Fruit fly (Drosophila melanogaster) whole organism, embryonic: ENCODE results near the gene Mtp.

Source experiments
- CG10274 ChIP-seq: fragments of 200-800 bp; sonication (Bioruptor generic); optimal IDR thresholded peaks from 3 replicates; lab custom pipeline; 2017; ENCODE audit warnings: missing biosample characterization, mild to moderate bottlenecking, missing genetic modification characterization
- CG10979 ChIP-seq: fragments of 200-800 bp; sonication (Bioruptor generic); optimal IDR thresholded peaks from 2 replicates; lab custom pipeline; 2018; ENCODE audit warnings: missing biosample characterization, mild to moderate bottlenecking, missing genetic modification characterization, moderate library complexity
- CG11247 ChIP-seq: fragments of 200-800 bp; sonication (Bioruptor generic); IDR thresholded peaks from 2 replicates; pipeline ENCODE4 v1.3.6; 2022; ENCODE audit warnings: missing biosample characterization, missing genetic modification characterization
- CG1233 ChIP-seq: fragments of 200-800 bp; sonication (Bioruptor generic); optimal IDR thresholded peaks from 4 replicates; lab custom pipeline; 2018; ENCODE audit warnings: missing biosample characterization, mild to moderate bottlenecking, missing genetic modification characterization
- CG15479 ChIP-seq: fragments of 200-800 bp; sonication (Bioruptor generic); optimal IDR thresholded peaks from 3 replicates; lab custom pipeline; 2019; ENCODE audit warnings: missing biosample characterization, mild to moderate bottlenecking, missing genetic modification characterization, moderate library complexity
- CG15514 ChIP-seq: fragments of 200-800 bp; sonication (Bioruptor generic); optimal IDR thresholded peaks from 3 replicates; lab custom pipeline; 2017; ENCODE audit warnings: missing biosample characterization, missing genetic modification characterization, mild to moderate bottlenecking, moderate library complexity, missing genetic modification reagents
- CG1603 ChIP-seq: fragments of 200-800 bp; sonication (Bioruptor generic); optimal IDR thresholded peaks from 2 replicates; lab custom pipeline; 2019; ENCODE audit warnings: missing biosample characterization, mild to moderate bottlenecking, missing genetic modification characterization, moderate library complexity
- CG17328 ChIP-seq: fragments of 200-800 bp; sonication (Bioruptor generic); IDR thresholded peaks from 2 replicates; pipeline ENCODE4 v1.3.6; 2022; ENCODE audit warnings: missing biosample characterization, missing genetic modification characterization
- CG17361 ChIP-seq: fragments of 200-800 bp; sonication (Bioruptor generic); IDR thresholded peaks from 3 replicates; pipeline ENCODE4 v1.3.6; 2022; ENCODE audit warnings: missing biosample characterization, missing genetic modification characterization
- CG2120 ChIP-seq: fragments of 200-800 bp; sonication (Bioruptor generic); optimal IDR thresholded peaks from 3 replicates; lab custom pipeline; 2016; ENCODE audit warnings: missing biosample characterization, missing genetic modification characterization
- CG2129 ChIP-seq: fragments of 200-800 bp; sonication (Bioruptor generic); IDR thresholded peaks from 2 replicates; pipeline ENCODE4 v1.3.6; 2022; ENCODE audit warnings: missing biosample characterization, missing genetic modification characterization; ENCODE audit not compliant: partially characterized antibody
- CG2889 ChIP-seq: fragments of 200-800 bp; sonication (Bioruptor generic); IDR thresholded peaks from 3 replicates; pipeline ENCODE4 v1.3.6; 2022; ENCODE audit warnings: missing biosample characterization, missing genetic modification characterization
- CG31224 ChIP-seq: fragments of 200-800 bp; sonication (Bioruptor generic); IDR thresholded peaks from 2 replicates; pipeline ENCODE4 v1.3.6; 2022; ENCODE audit warnings: missing biosample characterization, missing genetic modification characterization
- CG31388 ChIP-seq: fragments of 200-800 bp; sonication (Bioruptor generic); optimal IDR thresholded peaks from 2 replicates; lab custom pipeline; 2016; ENCODE audit warnings: missing biosample characterization, missing genetic modification characterization
- CG4424 ChIP-seq: fragments of 200-800 bp; sonication (Bioruptor generic); optimal IDR thresholded peaks from 3 replicates; lab custom pipeline; 2016; ENCODE audit warnings: missing biosample characterization, missing genetic modification characterization
- CG6175 ChIP-seq: fragments of 200-800 bp; sonication (Bioruptor generic); IDR thresholded peaks from 3 replicates; pipeline ENCODE4 v1.3.6; 2022; ENCODE audit warnings: missing biosample characterization, missing genetic modification characterization
- CG6272 ChIP-seq: fragments of 200-800 bp; sonication (Bioruptor generic); IDR thresholded peaks from 2 replicates; pipeline ENCODE4 v1.3.6; 2022; ENCODE audit warnings: missing biosample characterization, missing genetic modification characterization
- CG7357 ChIP-seq: fragments of 200-800 bp; sonication (Bioruptor generic); IDR thresholded peaks from 3 replicates; pipeline ENCODE4 v1.3.6; 2022; ENCODE audit warnings: missing biosample characterization, missing genetic modification characterization
- CG8765 ChIP-seq: fragments of 200-800 bp; sonication (Bioruptor generic); IDR thresholded peaks from 2 replicates; pipeline ENCODE4 v1.3.6; 2022; ENCODE audit warnings: missing biosample characterization, missing genetic modification characterization
- CG8924 ChIP-seq: fragments of 200-800 bp; optimal IDR thresholded peaks from 3 replicates; lab custom pipeline; 2019; ENCODE audit warnings: missing biosample characterization, mild to moderate bottlenecking, missing genetic modification characterization, moderate library complexity
- CHES-1-like ChIP-seq: fragments of 200-800 bp; sonication (Bioruptor generic); optimal IDR thresholded peaks from 2 replicates; lab custom pipeline; 2016; ENCODE audit warnings: missing biosample characterization, missing genetic modification characterization
- E2f1 ChIP-seq: fragments of 200-800 bp; sonication (Bioruptor generic); IDR thresholded peaks from 2 replicates; pipeline ENCODE4 v1.3.6; 2022; ENCODE audit warnings: missing biosample characterization, missing genetic modification characterization
- E2f2 ChIP-seq: fragments of 200-800 bp; sonication (Bioruptor generic); IDR thresholded peaks from 2 replicates; pipeline ENCODE4 v1.3.6; 2022; ENCODE audit warnings: missing biosample characterization, missing genetic modification characterization
- HHEX ChIP-seq: fragments of 200-800 bp; sonication (Bioruptor generic); optimal IDR thresholded peaks from 3 replicates; lab custom pipeline; 2017; ENCODE audit warnings: missing biosample characterization, mild to moderate bottlenecking, missing genetic modification characterization, missing genetic modification reagents
- HLH3B ChIP-seq: fragments of 200-800 bp; sonication (Bioruptor generic); IDR thresholded peaks from 2 replicates; pipeline ENCODE4 v1.3.6; 2022; ENCODE audit warnings: missing biosample characterization, missing genetic modification characterization
- Hmr ChIP-seq: fragments of 200-800 bp; sonication (Bioruptor generic); optimal IDR thresholded peaks from 3 replicates; lab custom pipeline; 2017; ENCODE audit warnings: mild to moderate bottlenecking, missing biosample characterization, missing genetic modification reagents, missing genetic modification characterization
- Nf-YB ChIP-seq: fragments of 200-800 bp; sonication (Bioruptor generic); optimal IDR thresholded peaks from 3 replicates; lab custom pipeline; 2019; ENCODE audit warnings: missing biosample characterization, mild to moderate bottlenecking, missing genetic modification characterization, moderate library complexity
- Nf-YC ChIP-seq: fragments of 200-800 bp; optimal IDR thresholded peaks from 3 replicates; lab custom pipeline; 2019; ENCODE audit warnings: missing biosample characterization, mild to moderate bottlenecking, missing genetic modification characterization, moderate library complexity
- Sox100B ChIP-seq: fragments of 200-800 bp; sonication (Bioruptor generic); optimal IDR thresholded peaks from 3 replicates; lab custom pipeline; 2018; ENCODE audit warnings: missing biosample characterization, mild to moderate bottlenecking, missing genetic modification characterization
- Sox102F ChIP-seq: fragments of 200-800 bp; sonication (Bioruptor generic); optimal IDR thresholded peaks from 2 replicates; lab custom pipeline; 2018; ENCODE audit warnings: missing biosample characterization, mild to moderate bottlenecking, missing genetic modification characterization, moderate library complexity
- Spps ChIP-seq: fragments of 200-800 bp; sonication (Bioruptor generic); optimal IDR thresholded peaks from 2 replicates; lab custom pipeline; 2018; ENCODE audit warnings: missing biosample characterization, mild to moderate bottlenecking, missing genetic modification characterization
- Tbp ChIP-seq: fragments of >200 bp; optimal IDR thresholded peaks from 2 replicates; lab custom pipeline; 2018; ENCODE audit warnings: missing biosample characterization, missing genetic modification characterization
- abd-A ChIP-seq: fragments of 200-800 bp; sonication (Bioruptor generic); optimal IDR thresholded peaks from 3 replicates; lab custom pipeline; 2019; ENCODE audit warnings: missing biosample characterization, mild to moderate bottlenecking, missing genetic modification characterization, moderate library complexity
- al ChIP-seq: fragments of 200-800 bp; sonication (Bioruptor generic); IDR thresholded peaks from 2 replicates; pipeline ENCODE4 v1.3.6; 2022; ENCODE audit warnings: missing biosample characterization, missing genetic modification characterization
- br ChIP-seq: fragments of >200 bp; optimal IDR thresholded peaks from 2 replicates; lab custom pipeline; 2017
- chinmo ChIP-seq: fragments of 200-800 bp; sonication (Bioruptor generic); IDR thresholded peaks from 4 replicates; pipeline ENCODE4 v1.3.6; 2022; ENCODE audit warnings: missing biosample characterization, missing genetic modification characterization; ENCODE audit not compliant: partially characterized antibody
- dan ChIP-seq: fragments of 200-800 bp; sonication (Bioruptor generic); IDR thresholded peaks from 2 replicates; pipeline ENCODE4 v1.3.6; 2022; ENCODE audit warnings: missing biosample characterization, missing genetic modification characterization
- dpn ChIP-seq, 2 experiments: fragments of 200-800 bp; sonication (Bioruptor generic); optimal IDR thresholded peaks; 3 replicates each; lab custom pipeline; 2016; ENCODE audit warnings: missing biosample characterization in 2 of 2, missing genetic modification characterization in 2 of 2
- dysf ChIP-seq: fragments of 200-800 bp; sonication (Bioruptor generic); IDR thresholded peaks from 3 replicates; pipeline ENCODE4 v1.3.6; 2022; ENCODE audit warnings: missing biosample characterization, missing genetic modification characterization
- en ChIP-seq: fragments of 200-800 bp; sonication (Bioruptor generic); optimal IDR thresholded peaks from 2 replicates; lab custom pipeline; 2016; ENCODE audit warnings: missing biosample characterization, missing genetic modification characterization
- gcm2 ChIP-seq: fragments of 200-800 bp; sonication (Bioruptor generic); optimal IDR thresholded peaks from 2 replicates; lab custom pipeline; 2016; ENCODE audit warnings: missing biosample characterization, missing genetic modification characterization
- h ChIP-seq: fragments of >200 bp; optimal IDR thresholded peaks from 2 replicates; lab custom pipeline; 2017
- lab ChIP-seq: fragments of 200-800 bp; sonication (Bioruptor generic); optimal IDR thresholded peaks from 3 replicates; lab custom pipeline; 2017; ENCODE audit warnings: missing biosample characterization, missing genetic modification characterization, mild to moderate bottlenecking, moderate library complexity, missing genetic modification reagents
- p53 ChIP-seq: fragments of 200-800 bp; sonication (Bioruptor generic); optimal IDR thresholded peaks from 2 replicates; lab custom pipeline; 2016; ENCODE audit warnings: missing biosample characterization, missing genetic modification characterization
- pho ChIP-seq: fragments of 200-800 bp; sonication (Bioruptor generic); optimal IDR thresholded peaks from 2 replicates; lab custom pipeline; 2016; ENCODE audit warnings: missing biosample characterization, missing genetic modification characterization
- pum ChIP-seq: fragments of 200-800 bp; sonication (Bioruptor generic); optimal IDR thresholded peaks from 2 replicates; lab custom pipeline; 2016; ENCODE audit warnings: missing biosample characterization, missing genetic modification characterization
- schlank ChIP-seq: fragments of 200-800 bp; sonication (Bioruptor generic); optimal IDR thresholded peaks from 2 replicates; lab custom pipeline; 2018; ENCODE audit warnings: missing biosample characterization, mild to moderate bottlenecking, missing genetic modification characterization
- trem ChIP-seq: fragments of 200-800 bp; optimal IDR thresholded peaks from 3 replicates; lab custom pipeline; 2019; ENCODE audit warnings: missing biosample characterization, mild to moderate bottlenecking, missing genetic modification characterization, moderate library complexity
- vfl ChIP-seq: fragments of 200-800 bp; sonication (Bioruptor generic); optimal IDR thresholded peaks from 2 replicates; lab custom pipeline; 2016; ENCODE audit warnings: missing biosample characterization, missing genetic modification characterization
- yki ChIP-seq: fragments of >200 bp; optimal IDR thresholded peaks from 3 replicates; lab custom pipeline; 2018
- zen ChIP-seq: fragments of 200-800 bp; sonication (Bioruptor generic); optimal IDR thresholded peaks from 3 replicates; lab custom pipeline; 2018; ENCODE audit warnings: missing biosample characterization, mild to moderate bottlenecking, missing genetic modification characterization, moderate library complexity

Mtp gene

dm6 chr2L:20950421-20951108 is 27.9 kb upstream of the Mtp start (continued):
- TF ChIP-seq CG6175 (no peak), HHEX (GFP tag; lab: Kevin White, UChicago) (peak; percentile 25), abd-A (tag; lab: Kevin White, UChicago) (peak; percentile 64), dpn (GFP tag; optimal IDR thresholded peaks at IDR 0.05; lab: Kevin White, UChicago) (peak; percentile 35 to 47), Spps (tag; lab: Kevin White, UChicago) (no peak), gcm2 (GFP tag; lab: Kevin White, UChicago) (no peak), Sox100B (GFP tag; lab: Kevin White, UChicago) (peak; percentile 21), E2f2 (peak; percentile 31; the same call in 1 of the 2 replicates), CG4424 (GFP tag; lab: Kevin White, UChicago) (no peak), Nf-YC (no peak), CG8765 (GFP tag; lab: Robert Waterston, UW) (no peak), chinmo (0 out of 4 replicates have a peak, but pooled peaks have one; percentile 13), CG8924 (tag; lab: Kevin White, UChicago) (peak; percentile 55), CG11247 (GFP tag; lab: Robert Waterston, UW) (no peak), al (GFP tag; lab: Robert Waterston, UW) (peak; percentile 18; the same call in 1 of the 2 replicates), CG10274 (GFP tag; lab: Kevin White, UChicago) (no peak), Tbp (no peak), CG31224 (GFP tag; lab: Robert Waterston, UW) (no peak), CG1233 (GFP tag; lab: Kevin White, UChicago) (no peak), CHES-1-like (GFP tag; lab: Kevin White, UChicago) (no peak), CG17361 (no peak), CG2889 (no peak), dysf (peak; percentile 82), pum (GFP tag; lab: Kevin White, UChicago) (peak; percentile 37), Hmr (GFP tag; lab: Kevin White, UChicago) (peak; percentile 37), CG6272 (GFP tag; lab: Robert Waterston, UW) (no peak; the same call in 1 of the 2 replicates), Nf-YB (GFP tag; lab: Kevin White, UChicago) (no peak), br (no peak), trem (tag; lab: Kevin White, UChicago) (no peak), lab (peak; percentile 41), yki (no peak), h (lab: Kevin White, UChicago) (no peak), CG2129 (GFP tag; lab: Robert Waterston, UW) (no peak), HLH3B (peak; percentile 78), CG17328 (peak; percentile 57), CG15514 (GFP tag; lab: Kevin White, UChicago) (no peak), p53 (no peak), E2f1 (GFP tag; lab: Robert Waterston, UW) (peak; percentile 26; the same call in 1 of the 2 replicates), Sox102F (GFP tag; lab: Kevin White, UChicago) (peak; percentile 70), schlank (tag; lab: Kevin White, UChicago) (no peak), pho (GFP tag; lab: Kevin White, UChicago) (peak; percentile 29), CG15479 (no peak), CG31388 (no peak), CG1603 (tag; lab: Kevin White, UChicago) (peak; percentile 61), dan (GFP tag; lab: Robert Waterston, UW) (no peak), CG10979 (tag; lab: Kevin White, UChicago) (peak; percentile 21), zen (tag; lab: Kevin White, UChicago) (no peak), vfl (GFP tag; lab: Kevin White, UChicago) (no peak), en (GFP tag; lab: Kevin White, UChicago) (no peak), CG7357 (no peak), CG2120 (GFP tag; lab: Kevin White, UChicago) (peak; percentile 61)
